Fruit fly (Drosophila melanogaster) whole organism, embryonic: ENCODE data around the gene CG13028.

Experiments used
- Adf1 ChIP-seq: fragments of 200-800 bp; sonication (Bioruptor generic); IDR thresholded peaks from 2 replicates; pipeline ENCODE4 v1.3.6; 2022; ENCODE audit warnings: missing biosample characterization, missing genetic modification characterization
- BEAF-32 ChIP-seq: fragments of 200-800 bp; sonication (Bioruptor generic); optimal IDR thresholded peaks from 3 replicates; lab custom pipeline; 2017; ENCODE audit warnings: missing biosample characterization, missing genetic modification characterization, mild to moderate bottlenecking, moderate library complexity, missing genetic modification reagents
- Bgb ChIP-seq: fragments of 200-800 bp; sonication (Bioruptor generic); IDR thresholded peaks from 2 replicates; pipeline ENCODE4 v1.3.6; 2022; ENCODE audit warnings: missing biosample characterization, missing genetic modification characterization; ENCODE audit not compliant: partially characterized antibody
- CG10366 ChIP-seq: fragments of 200-800 bp; sonication (Bioruptor generic); IDR thresholded peaks from 2 replicates; pipeline ENCODE4 v1.3.6; 2022; ENCODE audit warnings: missing biosample characterization, missing genetic modification characterization
- CG15011 ChIP-seq: fragments of 200-800 bp; sonication (Bioruptor generic); optimal IDR thresholded peaks from 3 replicates; lab custom pipeline; 2018; ENCODE audit warnings: missing biosample characterization, mild to moderate bottlenecking, missing genetic modification characterization
- CG15479 ChIP-seq: fragments of 200-800 bp; sonication (Bioruptor generic); optimal IDR thresholded peaks from 3 replicates; lab custom pipeline; 2019; ENCODE audit warnings: missing biosample characterization, mild to moderate bottlenecking, missing genetic modification characterization, moderate library complexity
- CG15514 ChIP-seq: fragments of 200-800 bp; sonication (Bioruptor generic); optimal IDR thresholded peaks from 3 replicates; lab custom pipeline; 2017; ENCODE audit warnings: missing biosample characterization, missing genetic modification characterization, mild to moderate bottlenecking, moderate library complexity, missing genetic modification reagents
- CG1647 ChIP-seq: fragments of 200-800 bp; sonication (Bioruptor generic); optimal IDR thresholded peaks from 3 replicates; lab custom pipeline; 2016; ENCODE audit warnings: missing biosample characterization, missing genetic modification characterization
- CG17385 ChIP-seq: fragments of 200-800 bp; sonication (Bioruptor generic); optimal IDR thresholded peaks from 3 replicates; lab custom pipeline; 2018; ENCODE audit warnings: missing biosample characterization, mild to moderate bottlenecking, missing genetic modification characterization
- CG31365 ChIP-seq: fragments of 200-800 bp; sonication (Bioruptor generic); optimal IDR thresholded peaks from 2 replicates; lab custom pipeline; 2018; ENCODE audit warnings: missing biosample characterization, mild to moderate bottlenecking, missing genetic modification characterization
- CG34422 ChIP-seq: fragments of 200-800 bp; sonication (Bioruptor generic); IDR thresholded peaks from 3 replicates; pipeline ENCODE4 v1.3.6; 2022; ENCODE audit warnings: missing biosample characterization, missing genetic modification characterization
- CG6683 ChIP-seq: fragments of 200-800 bp; sonication (Bioruptor generic); optimal IDR thresholded peaks from 2 replicates; lab custom pipeline; 2017; ENCODE audit warnings: missing biosample characterization, mild to moderate bottlenecking, missing genetic modification characterization, missing genetic modification reagents
- CG6791 ChIP-seq: fragments of 200-800 bp; sonication (Bioruptor generic); IDR thresholded peaks from 3 replicates; pipeline ENCODE4 v1.3.6; 2022; ENCODE audit warnings: missing biosample characterization, missing genetic modification characterization; ENCODE audit not compliant: partially characterized antibody
- CG7928 ChIP-seq: fragments of 200-800 bp; sonication (Bioruptor generic); optimal IDR thresholded peaks from 2 replicates; lab custom pipeline; 2017; ENCODE audit warnings: missing biosample characterization, mild to moderate bottlenecking, missing genetic modification characterization
- CG7987 ChIP-seq: fragments of 200-800 bp; sonication (Bioruptor generic); optimal IDR thresholded peaks from 2 replicates; lab custom pipeline; 2018; ENCODE audit warnings: missing biosample characterization, mild to moderate bottlenecking, missing genetic modification characterization, moderate library complexity
- CG9215 ChIP-seq: fragments of 200-800 bp; sonication (Bioruptor generic); IDR thresholded peaks from 2 replicates; pipeline ENCODE4 v1.3.6; 2022; ENCODE audit warnings: missing biosample characterization, missing genetic modification characterization
- CG9932 ChIP-seq: fragments of 200-800 bp; sonication (Bioruptor generic); IDR thresholded peaks from 2 replicates; pipeline ENCODE4 v1.3.6; 2022; ENCODE audit warnings: missing biosample characterization, missing genetic modification characterization
- Deaf1 ChIP-seq: fragments of 200-800 bp; optimal IDR thresholded peaks from 3 replicates; lab custom pipeline; 2019; ENCODE audit warnings: missing biosample characterization, mild to moderate bottlenecking, missing genetic modification characterization, moderate library complexity
- Doc2 ChIP-seq: fragments of 200-800 bp; sonication (Bioruptor generic); IDR thresholded peaks from 2 replicates; pipeline ENCODE4 v1.3.6; 2022; ENCODE audit warnings: missing biosample characterization, missing genetic modification characterization
- Fer3 ChIP-seq: fragments of 200-800 bp; sonication (Bioruptor generic); optimal IDR thresholded peaks from 2 replicates; lab custom pipeline; 2018; ENCODE audit warnings: missing biosample characterization, mild to moderate bottlenecking, missing genetic modification characterization, moderate library complexity
- HmgZ ChIP-seq: fragments of 200-800 bp; sonication (Bioruptor generic); optimal IDR thresholded peaks from 2 replicates; lab custom pipeline; 2018; ENCODE audit warnings: missing biosample characterization, mild to moderate bottlenecking, missing genetic modification characterization
- Rfx ChIP-seq: fragments of 200-800 bp; sonication (Bioruptor generic); IDR thresholded peaks from 2 replicates; pipeline ENCODE4 v1.3.6; 2022; ENCODE audit warnings: missing biosample characterization, missing genetic modification characterization
- Sox100B ChIP-seq: fragments of 200-800 bp; sonication (Bioruptor generic); optimal IDR thresholded peaks from 3 replicates; lab custom pipeline; 2018; ENCODE audit warnings: missing biosample characterization, mild to moderate bottlenecking, missing genetic modification characterization
- TFAM ChIP-seq: fragments of 200-800 bp; sonication (Bioruptor generic); optimal IDR thresholded peaks from 2 replicates; lab custom pipeline; 2017; ENCODE audit warnings: missing biosample characterization, missing genetic modification characterization, inconsistent platforms
- Xbp1 ChIP-seq: fragments of 200-800 bp; sonication (Bioruptor generic); optimal IDR thresholded peaks from 3 replicates; lab custom pipeline; 2016; ENCODE audit warnings: missing biosample characterization, mild to moderate bottlenecking, missing genetic modification characterization
- Xrp1 ChIP-seq: fragments of 200-800 bp; sonication (Bioruptor generic); IDR thresholded peaks from 2 replicates; pipeline ENCODE4 v1.3.6; 2022; ENCODE audit warnings: missing biosample characterization, missing genetic modification characterization
- YL-1 ChIP-seq: fragments of 200-800 bp; sonication (Bioruptor generic); optimal IDR thresholded peaks from 3 replicates; lab custom pipeline; 2017; ENCODE audit warnings: missing biosample characterization, mild to moderate bottlenecking, missing genetic modification characterization
- ap ChIP-seq: fragments of 200-800 bp; sonication (Bioruptor generic); IDR thresholded peaks from 2 replicates; pipeline ENCODE4 v1.3.6; 2022; ENCODE audit warnings: missing biosample characterization, missing genetic modification characterization
- ara ChIP-seq: fragments of 200-800 bp; sonication (Bioruptor generic); IDR thresholded peaks from 2 replicates; pipeline ENCODE4 v1.3.6; 2022; ENCODE audit warnings: missing biosample characterization, missing genetic modification characterization
- chif ChIP-seq, 2 experiments: fragments of 200-800 bp; sonication (Bioruptor generic); optimal IDR thresholded peaks; 3 replicates each; lab custom pipeline; 2016; ENCODE audit warnings: missing biosample characterization in 2 of 2, missing genetic modification characterization in 2 of 2
- dan ChIP-seq: fragments of 200-800 bp; sonication (Bioruptor generic); IDR thresholded peaks from 2 replicates; pipeline ENCODE4 v1.3.6; 2022; ENCODE audit warnings: missing biosample characterization, missing genetic modification characterization
- dmrt99B ChIP-seq: fragments of 200-800 bp; sonication (Bioruptor generic); optimal IDR thresholded peaks from 2 replicates; lab custom pipeline; 2018; ENCODE audit warnings: missing biosample characterization, mild to moderate bottlenecking, missing genetic modification characterization, moderate library complexity
- eve ChIP-seq, 2 experiments: fragments of >200 bp; optimal IDR thresholded peaks; 2 replicates each; lab custom pipeline; 2017; ENCODE audit warnings: missing biosample characterization in 2 of 2, missing genetic modification characterization in 2 of 2
- exex ChIP-seq: fragments of 200-800 bp; sonication (Bioruptor generic); optimal IDR thresholded peaks from 4 replicates; lab custom pipeline; 2018; ENCODE audit warnings: missing biosample characterization, mild to moderate bottlenecking, missing genetic modification characterization, moderate library complexity
- fd3F ChIP-seq: fragments of 200-800 bp; sonication (Bioruptor generic); optimal IDR thresholded peaks from 2 replicates; lab custom pipeline; 2018; ENCODE audit warnings: missing biosample characterization, mild to moderate bottlenecking, missing genetic modification characterization, moderate library complexity
- fd96Cb ChIP-seq: fragments of 200-800 bp; sonication (Bioruptor generic); optimal IDR thresholded peaks from 2 replicates; lab custom pipeline; 2018; ENCODE audit warnings: missing biosample characterization, mild to moderate bottlenecking, missing genetic modification characterization, moderate library complexity
- gt ChIP-seq: fragments of 200-800 bp; sonication (Bioruptor generic); IDR thresholded peaks from 2 replicates; pipeline ENCODE4 v1.3.6; 2022; ENCODE audit warnings: missing biosample characterization, missing genetic modification characterization
- h ChIP-seq: fragments of >200 bp; optimal IDR thresholded peaks from 2 replicates; lab custom pipeline; 2017
- jumu ChIP-seq: fragments of 200-800 bp; sonication (Bioruptor generic); optimal IDR thresholded peaks from 3 replicates; lab custom pipeline; 2016; ENCODE audit warnings: missing biosample characterization, missing genetic modification characterization
- mam ChIP-seq: fragments of 200-800 bp; sonication (Bioruptor generic); optimal IDR thresholded peaks from 3 replicates; lab custom pipeline; 2016; ENCODE audit warnings: missing biosample characterization, missing genetic modification characterization
- mld ChIP-seq: fragments of 200-800 bp; sonication (Bioruptor generic); IDR thresholded peaks from 3 replicates; pipeline ENCODE4 v1.3.6; 2022; ENCODE audit warnings: missing biosample characterization, missing genetic modification characterization; ENCODE audit not compliant: partially characterized antibody
- otp ChIP-seq: fragments of 200-800 bp; sonication (Bioruptor generic); IDR thresholded peaks from 3 replicates; pipeline ENCODE4, ENCODE4 v1.3.6; 2022; ENCODE audit warnings: missing biosample characterization, missing genetic modification characterization
- pb ChIP-seq: fragments of 200-800 bp; sonication (Bioruptor generic); optimal IDR thresholded peaks from 3 replicates; lab custom pipeline; 2016; ENCODE audit warnings: missing biosample characterization, missing genetic modification characterization
- prd ChIP-seq, 3 experiments: fragments of >200 bp in 2 of 3; fragments of 200-800 bp in 1 of 3; sonication (Bioruptor generic) in 1 of 3; optimal IDR thresholded peaks in 2 of 3; IDR thresholded peaks in 1 of 3; 2 replicates in 2 of 3; 3 replicates in 1 of 3; pipeline versions ENCODE4 v1.3.6 to Lab custom; 2017 to 2022; ENCODE audit warnings: missing biosample characterization in 1 of 3, missing genetic modification characterization in 1 of 3
- row ChIP-seq: fragments of 200-800 bp; sonication (Bioruptor generic); IDR thresholded peaks from 3 replicates; pipeline ENCODE4 v1.3.6; 2022; ENCODE audit warnings: missing biosample characterization, missing genetic modification characterization
- sim ChIP-seq: fragments of 200-800 bp; sonication (Bioruptor generic); IDR thresholded peaks from 2 replicates; pipeline ENCODE4 v1.3.6; 2022; ENCODE audit warnings: missing biosample characterization, missing genetic modification characterization
- slou ChIP-seq: fragments of 200-800 bp; sonication (Bioruptor generic); optimal IDR thresholded peaks from 3 replicates; lab custom pipeline; 2016; ENCODE audit warnings: missing biosample characterization, missing genetic modification characterization
- tio ChIP-seq: fragments of 200-800 bp; sonication (Bioruptor generic); optimal IDR thresholded peaks from 2 replicates; lab custom pipeline; 2017; ENCODE audit warnings: missing biosample characterization, missing genetic modification characterization, inconsistent platforms
- toy ChIP-seq: fragments of 200-800 bp; sonication (Bioruptor generic); IDR thresholded peaks from 2 replicates; pipeline ENCODE4 v1.3.6; 2022; ENCODE audit warnings: missing biosample characterization, missing genetic modification characterization
- wdn ChIP-seq: fragments of 200-800 bp; sonication (Bioruptor generic); IDR thresholded peaks from 2 replicates; pipeline ENCODE4 v1.3.6; 2022; ENCODE audit warnings: missing biosample characterization, missing genetic modification characterization

Gene CG13028

DNA sequence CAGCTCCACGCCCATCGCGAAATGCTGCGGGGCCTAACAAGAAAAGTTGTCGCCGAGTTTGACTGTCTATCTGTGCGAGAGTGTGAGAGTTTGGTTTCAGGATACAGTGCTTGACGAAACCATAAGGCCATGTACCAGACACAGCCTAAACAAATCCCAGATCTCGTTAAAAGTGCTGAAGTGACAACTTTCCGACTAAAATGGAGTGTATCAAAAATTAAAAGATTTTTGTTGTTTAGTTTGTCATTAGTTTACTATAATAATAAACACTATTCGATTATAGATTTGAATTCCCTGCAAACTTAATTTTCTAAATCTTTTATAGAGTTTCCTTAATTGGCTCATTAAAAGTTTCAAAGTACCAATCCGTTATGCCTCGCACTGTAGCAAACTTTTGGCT, 29.4 kb upstream of the CG13028 start (continued):
- TF ChIP-seq mam (GFP tag; lab: Kevin White, UChicago) (no peak), CG15011 (GFP tag; lab: Kevin White, UChicago) (peak; percentile 25), CG34422 (GFP tag; lab: Robert Waterston, UW) (no peak), Xrp1 (GFP tag; lab: Robert Waterston, UW) (no peak), HmgZ (tag; lab: Kevin White, UChicago) (no peak), Doc2 (GFP tag; lab: Robert Waterston, UW) (no peak), pb (GFP tag; lab: Kevin White, UChicago) (no peak), row (GFP tag; lab: Robert Waterston, UW) (peak; percentile 58), ap (GFP tag; lab: Robert Waterston, UW) (no peak), dmrt99B (tag; lab: Kevin White, UChicago) (peak; percentile 42), wdn (GFP tag; lab: Robert Waterston, UW) (no peak), eve (GFP tag; optimal IDR thresholded peaks at IDR 0.05; lab: Kevin White, UChicago) (no peak), mld (GFP tag; lab: Robert Waterston, UW) (no peak), Sox100B (GFP tag; lab: Kevin White, UChicago) (no peak), slou (no peak), ara (GFP tag; lab: Robert Waterston, UW) (no peak), CG15514 (GFP tag; lab: Kevin White, UChicago) (peak; percentile 19), CG6791 (no peak)

DNA sequence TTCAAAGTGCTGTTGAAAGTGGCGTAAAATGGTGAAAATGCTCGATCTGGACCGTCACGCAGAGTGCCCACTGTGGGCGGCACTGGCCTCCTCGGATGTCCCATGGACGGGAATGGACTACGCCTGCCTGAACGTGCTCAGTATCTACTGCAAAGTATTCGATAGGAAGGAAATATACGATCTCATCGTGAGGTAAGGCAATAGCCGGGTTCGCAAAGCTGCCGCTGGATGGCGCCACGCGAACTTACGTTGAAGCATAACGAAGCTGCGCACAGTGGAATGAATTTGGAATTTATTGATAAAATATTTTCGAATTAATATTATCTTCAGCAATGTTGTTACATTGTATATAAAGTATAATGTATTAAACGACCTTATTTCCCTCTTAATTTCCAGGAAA, 26.6 kb upstream of the CG13028 start:
- TF ChIP-seq CG31365, result no peak
- TF ChIP-seq Rfx (GFP tag; lab: Robert Waterston, UW), result peak; percentile 33
- no peak for TF ChIP-seq dan
- no peak for TF ChIP-seq CG15479 (GFP tag; lab: Kevin White, UChicago)
- no peak for TF ChIP-seq Fer3 (tag; lab: Kevin White, UChicago)
- TF ChIP-seq YL-1, result no peak
- TF ChIP-seq row (GFP tag; lab: Robert Waterston, UW), result peak; percentile 40; the same call in 1 of the 3 replicates
- TF ChIP-seq CG1647 (GFP tag; lab: Kevin White, UChicago), result no peak
- 0 out of 2 replicates have a peak, but pooled peaks have one; percentile 7 for TF ChIP-seq CG9932 (GFP tag; lab: Robert Waterston, UW)
- no peak for TF ChIP-seq TFAM
- no peak for TF ChIP-seq tio (GFP tag; lab: Kevin White, UChicago)
- no peak for TF ChIP-seq CG17385 (GFP tag; lab: Kevin White, UChicago)
- TF ChIP-seq CG6683, result no peak
- no peak for TF ChIP-seq CG9215 (GFP tag; lab: Robert Waterston, UW)
- TF ChIP-seq CG7928 (GFP tag; lab: Kevin White, UChicago), result no peak
- peak; percentile 28 for TF ChIP-seq Deaf1 (tag; lab: Kevin White, UChicago)
- no peak for TF ChIP-seq sim
- TF ChIP-seq Xbp1, result no peak
- no peak for TF ChIP-seq toy
- TF ChIP-seq CG10366 (GFP tag; lab: Robert Waterston, UW), result 0 out of 2 replicates have a peak, but pooled peaks have one; percentile 17
- TF ChIP-seq chif (GFP tag; optimal IDR thresholded peaks at IDR 0.05; lab: Kevin White, UChicago), result no peak
- TF ChIP-seq prd (optimal IDR thresholded peaks at IDR 0.05; lab: Kevin White, UChicago), result no peak
- no peak for TF ChIP-seq prd (GFP tag; IDR thresholded peaks at IDR 0.05; lab: Robert Waterston, UW)
- TF ChIP-seq h (lab: Kevin White, UChicago), result no peak
- TF ChIP-seq jumu (GFP tag; lab: Kevin White, UChicago), result no peak
- TF ChIP-seq BEAF-32 (GFP tag; lab: Kevin White, UChicago), result peak; percentile 32
- no peak for TF ChIP-seq gt (GFP tag; lab: Robert Waterston, UW)
- TF ChIP-seq exex, result no peak
- TF ChIP-seq otp, result peak; percentile 16; the same call in 1 of the 3 replicates
- TF ChIP-seq CG34422 (GFP tag; lab: Robert Waterston, UW), result no peak
- no peak for TF ChIP-seq CG7987 (GFP tag; lab: Kevin White, UChicago)
- no peak for TF ChIP-seq fd96Cb
- TF ChIP-seq Sox100B (GFP tag; lab: Kevin White, UChicago), result no peak
- TF ChIP-seq Bgb (GFP tag; lab: Robert Waterston, UW), result 0 out of 2 replicates have a peak, but pooled peaks have one; percentile 22
- TF ChIP-seq Adf1 (GFP tag; lab: Robert Waterston, UW), result peak; percentile 37; the same call in 1 of the 2 replicates
- no peak for TF ChIP-seq fd3F (GFP tag; lab: Kevin White, UChicago)
